Worm (Caenorhabditis elegans) whole organism, L3 larva: ENCODE measurements around the gene alh-11.

Experiments used
- ama-1 ChIP-seq: fragments of 150-350 bp; optimal IDR thresholded peaks from 2 replicates; lab custom pipeline; 2018
- daf-12 ChIP-seq: fragments of 150-350 bp; optimal IDR thresholded peaks from 2 replicates; lab custom pipeline; 2014; ENCODE audit warnings: missing biosample characterization, missing genetic modification reagents, missing genetic modification characterization
- pqm-1 ChIP-seq: fragments of 150-350 bp; optimal IDR thresholded peaks from 2 replicates; lab custom pipeline; 2017; ENCODE audit warnings: missing biosample characterization, missing genetic modification characterization, inconsistent platforms
- snpc-4 ChIP-seq: fragments of 150-350 bp; optimal IDR thresholded peaks from 2 replicates; lab custom pipeline; 2014; ENCODE audit warnings: missing biosample characterization, missing genetic modification characterization

- TF ChIP-seq pqm-1 (tag; lab: Kevin White, UChicago) (peak; percentile 29), ama-1 (lab: Kevin White, UChicago) (peak; percentile 29), snpc-4 (tag; lab: Kevin White, UChicago) (peak; percentile 60), daf-12 (tag; lab: Kevin White, UChicago) (no peak)
Measured at ce11 chrIII:793595-793994, 14.9 kb upstream of the alh-11 start, which contains the start of gene snt-2.
